Worm (Caenorhabditis elegans): Measurements from ENCODE around the gene F08G2.7.

DNA sequence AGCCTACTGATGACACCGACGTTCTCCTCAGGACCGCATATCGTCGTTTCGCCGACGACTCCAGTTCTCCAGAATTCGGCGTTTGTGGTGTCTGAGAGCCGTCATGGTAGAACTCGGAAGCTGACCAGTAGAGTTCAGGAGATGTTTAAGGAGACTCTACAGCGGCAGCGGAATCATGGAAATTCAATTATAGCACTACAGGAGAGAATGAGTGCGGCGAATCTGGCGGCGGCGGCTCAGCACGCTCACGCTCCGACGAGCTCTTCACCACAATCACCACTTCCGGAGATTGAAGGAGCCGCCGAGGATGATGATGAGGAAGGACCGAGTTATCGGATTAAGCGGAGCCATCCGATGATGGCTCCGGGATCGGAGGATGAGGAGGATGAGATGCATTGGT is 38.6 kb upstream of the F08G2.7 start:
- no peak for TF ChIP-seq snpc-4 (tag; optimal IDR thresholded peaks at IDR 0.05)
- no peak for TF ChIP-seq nhr-11 (tag; optimal IDR thresholded peaks at IDR 0.05)
- TF ChIP-seq nhr-25 (tag; optimal IDR thresholded peaks at IDR 0.05): no peak
- TF ChIP-seq aly-2 (tag; optimal IDR thresholded peaks at IDR 0.05): no peak
- TF ChIP-seq ztf-11 (tag; optimal IDR thresholded peaks at IDR 0.05): no peak
- no peak for TF ChIP-seq elt-3 (tag; optimal IDR thresholded peaks at IDR 0.05)
- no peak for TF ChIP-seq nfya-1 (tag; optimal IDR thresholded peaks at IDR 0.05; ENCODE audit: insufficient read depth)
- no peak for TF ChIP-seq ZK546.5 (tag; optimal IDR thresholded peaks at IDR 0.05)
- no peak for TF ChIP-seq nhr-23 (tag; optimal IDR thresholded peaks at IDR 0.05)
- TF ChIP-seq unc-62 (GFP tag; optimal IDR thresholded peaks at IDR 0.05): no peak
- TF ChIP-seq skn-1 (tag; optimal IDR thresholded peaks at IDR 0.05): no peak
- no peak for TF ChIP-seq ama-1 (optimal IDR thresholded peaks at IDR 0.05)
- no peak for TF ChIP-seq jun-1 (tag; optimal IDR thresholded peaks at IDR 0.05)
- no peak for TF ChIP-seq pha-4 (tag; optimal IDR thresholded peaks at IDR 0.05)
